Fruit fly (Drosophila melanogaster) ovary, adult (tissue): ENCODE measurements around the gene CG5886.
A peak's percentile ranks its signal among the peaks of the same experiment; 100 is the strongest.

ENCODE experiments used
- CG17801 ChIP-seq: fragments of 200-800 bp; optimal IDR thresholded peaks from 2 replicates; lab custom pipeline; 2019; ENCODE audit warnings: missing biosample characterization, mild to moderate bottlenecking, missing genetic modification characterization, moderate library complexity; ENCODE audit not compliant: partially characterized antibody

CG5886 gene

dm6 chr3R:25880198-25880970, 29.0 kb downstream of the CG5886 start:
- TF ChIP-seq CG17801 (GFP tag; lab: Kevin White, UChicago): peak; percentile 4

- TF ChIP-seq CG17801 (GFP tag; lab: Kevin White, UChicago): no peak
Measured at dm6 chr3R:25880971-25881809, 29.8 kb downstream of the CG5886 start, which contains the start of gene Tsp96F. TSS of gene Tsp96F (minus strand) at chr3R:25881427.

dm6 chr3R:25881915-25882314, 30.5 kb downstream of the CG5886 start, which contains the start of gene SppL:
TSS of gene SppL (plus strand) at chr3R:25881984.
- no peak for TF ChIP-seq CG17801 (GFP tag; lab: Kevin White, UChicago)

dm6 chr3R:25882606-25883266, 31.3 kb downstream of the CG5886 start:
- TF ChIP-seq CG17801 (GFP tag; lab: Kevin White, UChicago): peak; percentile 61

- no peak for TF ChIP-seq CG17801 (GFP tag; lab: Kevin White, UChicago)
Measured at dm6 chr3R:25883877-25884276, 32.4 kb downstream of the CG5886 start.

dm6 chr3R:25884301-25884700, 32.9 kb downstream of the CG5886 start:
- peak; percentile 21 for TF ChIP-seq CG17801 (GFP tag; lab: Kevin White, UChicago)

dm6 chr3R:25885136-25885535, 33.7 kb downstream of the CG5886 start:
- no peak for TF ChIP-seq CG17801 (GFP tag; lab: Kevin White, UChicago)

- peak; percentile 62 for TF ChIP-seq CG17801 (GFP tag; lab: Kevin White, UChicago)
Measured at dm6 chr3R:25888307-25889075, 37.1 kb downstream of the CG5886 start, which contains the start of gene Lnk. TSS of gene Lnk (plus strand) at chr3R:25888542.

dm6 chr3R:25893272-25893671, 41.8 kb downstream of the CG5886 start, which contains the start of gene CG5913:
TSS of gene CG5913 (plus strand) at chr3R:25893495.
- TF ChIP-seq CG17801 (GFP tag; lab: Kevin White, UChicago): peak; percentile 25

dm6 chr3R:25895522-25895921, 44.1 kb downstream of the CG5886 start, which contains the start of gene Sodq:
TSS of gene Sodq (plus strand) at chr3R:25895822.
- TF ChIP-seq CG17801 (GFP tag; lab: Kevin White, UChicago): no peak

dm6 chr3R:25897176-25897575, 45.7 kb downstream of the CG5886 start, which contains the start of gene Mco3:
TSS of gene Mco3 (plus strand) at chr3R:25897476.
- no peak for TF ChIP-seq CG17801 (GFP tag; lab: Kevin White, UChicago)

- TF ChIP-seq CG17801 (GFP tag; lab: Kevin White, UChicago): no peak
Measured at dm6 chr3R:25899690-25900089, 48.3 kb downstream of the CG5886 start, which contains the start of gene CG31091. TSS of gene CG31091 (plus strand) at chr3R:25899903.

dm6 chr3R:25902343-25902742, 50.9 kb downstream of the CG5886 start, which contains the start of gene CG31089:
TSS of gene CG31089 (plus strand) at chr3R:25902643.
- no peak for TF ChIP-seq CG17801 (GFP tag; lab: Kevin White, UChicago)
